Fruit fly (Drosophila melanogaster) whole organism, embryonic: ENCODE data around the gene Neu2.

Experiments
- Abd-B ChIP-seq: fragments of 200-800 bp; sonication (Bioruptor generic); optimal IDR thresholded peaks from 2 replicates; lab custom pipeline; 2018; ENCODE audit warnings: missing biosample characterization, mild to moderate bottlenecking, missing genetic modification characterization, moderate library complexity
- CG10267 ChIP-seq: fragments of 200-800 bp; sonication (Bioruptor generic); optimal IDR thresholded peaks from 2 replicates; lab custom pipeline; 2018; ENCODE audit warnings: missing biosample characterization, mild to moderate bottlenecking, missing genetic modification characterization, moderate library complexity
- CG10321 ChIP-seq: fragments of 200-800 bp; sonication (Bioruptor generic); IDR thresholded peaks from 2 replicates; pipeline ENCODE4 v1.3.6; 2022; ENCODE audit warnings: missing biosample characterization, missing genetic modification characterization
- CG12071 ChIP-seq: fragments of 200-800 bp; sonication (Bioruptor generic); optimal IDR thresholded peaks from 3 replicates; lab custom pipeline; 2018; ENCODE audit warnings: missing biosample characterization, mild to moderate bottlenecking, missing genetic modification characterization
- CG13287 ChIP-seq: fragments of 200-800 bp; sonication (Bioruptor generic); IDR thresholded peaks from 2 replicates; pipeline ENCODE4 v1.3.6; 2022; ENCODE audit warnings: missing biosample characterization, missing genetic modification characterization; ENCODE audit not compliant: partially characterized antibody
- CG1529 ChIP-seq: fragments of 200-800 bp; sonication (Bioruptor generic); optimal IDR thresholded peaks from 3 replicates; lab custom pipeline; 2018; ENCODE audit warnings: missing biosample characterization, missing genetic modification characterization
- CG17829 ChIP-seq: fragments of 200-800 bp; optimal IDR thresholded peaks from 2 replicates; lab custom pipeline; 2019; ENCODE audit warnings: missing biosample characterization, mild to moderate bottlenecking, missing genetic modification characterization, moderate library complexity
- CG2129 ChIP-seq: fragments of 200-800 bp; sonication (Bioruptor generic); IDR thresholded peaks from 2 replicates; pipeline ENCODE4 v1.3.6; 2022; ENCODE audit warnings: missing biosample characterization, missing genetic modification characterization; ENCODE audit not compliant: partially characterized antibody
- CG30020 ChIP-seq: fragments of 200-800 bp; optimal IDR thresholded peaks from 2 replicates; lab custom pipeline; 2019; ENCODE audit warnings: missing biosample characterization, mild to moderate bottlenecking, missing genetic modification characterization, moderate library complexity
- CG30403 ChIP-seq: fragments of 200-800 bp; sonication (Bioruptor generic); optimal IDR thresholded peaks from 3 replicates; lab custom pipeline; 2016; ENCODE audit warnings: missing biosample characterization, missing genetic modification characterization
- CG4617 ChIP-seq: fragments of 200-800 bp; sonication (Bioruptor generic); optimal IDR thresholded peaks from 3 replicates; lab custom pipeline; 2016; ENCODE audit warnings: missing biosample characterization, missing genetic modification characterization, borderline replicate concordance
- CG7271 ChIP-seq: fragments of 200-800 bp; sonication (Bioruptor generic); optimal IDR thresholded peaks from 2 replicates; lab custom pipeline; 2018; ENCODE audit warnings: missing biosample characterization, mild to moderate bottlenecking, missing genetic modification characterization, moderate library complexity
- CG7963 ChIP-seq: fragments of 200-800 bp; sonication (Bioruptor generic); IDR thresholded peaks from 3 replicates; pipeline ENCODE4 v1.3.6; 2022; ENCODE audit warnings: missing biosample characterization, missing genetic modification characterization; ENCODE audit not compliant: partially characterized antibody
- CG8281 ChIP-seq: fragments of 200-800 bp; sonication (Bioruptor generic); optimal IDR thresholded peaks from 2 replicates; lab custom pipeline; 2018; ENCODE audit warnings: missing biosample characterization, mild to moderate bottlenecking, missing genetic modification characterization, moderate library complexity
- CG8290 ChIP-seq, 3 experiments: fragments of 200-800 bp; sonication (Bioruptor generic); optimal IDR thresholded peaks; 2 replicates each; lab custom pipeline; 2016 to 2019; ENCODE audit warnings: missing biosample characterization in 3 of 3, missing genetic modification characterization in 3 of 3, mild to moderate bottlenecking in 2 of 3, moderate library complexity in 1 of 3
- D19A ChIP-seq: fragments of 200-800 bp; optimal IDR thresholded peaks from 3 replicates; lab custom pipeline; 2019; ENCODE audit warnings: missing biosample characterization, mild to moderate bottlenecking, missing genetic modification characterization, moderate library complexity
- D19B ChIP-seq: fragments of 200-800 bp; sonication (Bioruptor generic); optimal IDR thresholded peaks from 2 replicates; lab custom pipeline; 2017; ENCODE audit warnings: missing biosample characterization, mild to moderate bottlenecking, missing genetic modification characterization
- Dad ChIP-seq: fragments of 200-800 bp; sonication (Bioruptor generic); optimal IDR thresholded peaks from 3 replicates; lab custom pipeline; 2016; ENCODE audit warnings: missing biosample characterization, missing genetic modification characterization
- Deaf1 ChIP-seq: fragments of 200-800 bp; optimal IDR thresholded peaks from 3 replicates; lab custom pipeline; 2019; ENCODE audit warnings: missing biosample characterization, mild to moderate bottlenecking, missing genetic modification characterization, moderate library complexity
- HLH3B ChIP-seq: fragments of 200-800 bp; sonication (Bioruptor generic); IDR thresholded peaks from 2 replicates; pipeline ENCODE4 v1.3.6; 2022; ENCODE audit warnings: missing biosample characterization, missing genetic modification characterization
- MBD-R2 ChIP-seq: fragments of 200-800 bp; sonication (Bioruptor generic); IDR thresholded peaks from 2 replicates; pipeline ENCODE4 v1.3.6; 2022; ENCODE audit warnings: missing biosample characterization, missing genetic modification characterization
- MESR4 ChIP-seq: fragments of 200-800 bp; sonication (Bioruptor generic); optimal IDR thresholded peaks from 2 replicates; lab custom pipeline; 2018; ENCODE audit warnings: missing biosample characterization, mild to moderate bottlenecking, missing genetic modification characterization, moderate library complexity
- Mad ChIP-seq: fragments of 200-800 bp; sonication (Bioruptor generic); optimal IDR thresholded peaks from 2 replicates; lab custom pipeline; 2016; ENCODE audit warnings: missing biosample characterization, missing genetic modification characterization
- Med ChIP-seq: fragments of 200-800 bp; sonication (Bioruptor generic); peaks from one replicate; lab custom pipeline; 2016; ENCODE audit warnings: missing biosample characterization, missing genetic modification characterization, mild to moderate bottlenecking, inconsistent platforms, moderate library complexity
- NC2α ChIP-seq: fragments of 200-800 bp; sonication (Bioruptor generic); optimal IDR thresholded peaks from 2 replicates; lab custom pipeline; 2016; ENCODE audit warnings: missing biosample characterization, missing genetic modification characterization
- PHDP ChIP-seq: fragments of 200-800 bp; sonication (Bioruptor generic); optimal IDR thresholded peaks from 3 replicates; lab custom pipeline; 2018; ENCODE audit warnings: missing biosample characterization, mild to moderate bottlenecking, missing genetic modification characterization, moderate library complexity
- Scr ChIP-seq: fragments of 200-800 bp; sonication (Bioruptor generic); IDR thresholded peaks from 2 replicates; pipeline ENCODE4 v1.3.6; 2022; ENCODE audit warnings: missing biosample characterization, missing genetic modification characterization; ENCODE audit not compliant: partially characterized antibody
- Sox102F ChIP-seq: fragments of 200-800 bp; sonication (Bioruptor generic); optimal IDR thresholded peaks from 2 replicates; lab custom pipeline; 2018; ENCODE audit warnings: missing biosample characterization, mild to moderate bottlenecking, missing genetic modification characterization, moderate library complexity
- al ChIP-seq: fragments of 200-800 bp; sonication (Bioruptor generic); IDR thresholded peaks from 2 replicates; pipeline ENCODE4 v1.3.6; 2022; ENCODE audit warnings: missing biosample characterization, missing genetic modification characterization
- bigmax ChIP-seq: fragments of 200-800 bp; sonication (Bioruptor generic); optimal IDR thresholded peaks from 2 replicates; lab custom pipeline; 2018; ENCODE audit warnings: missing biosample characterization, mild to moderate bottlenecking, missing genetic modification characterization
- chif ChIP-seq, 2 experiments: fragments of 200-800 bp; sonication (Bioruptor generic); optimal IDR thresholded peaks; 3 replicates each; lab custom pipeline; 2016; ENCODE audit warnings: missing biosample characterization in 2 of 2, missing genetic modification characterization in 2 of 2
- chinmo ChIP-seq: fragments of 200-800 bp; sonication (Bioruptor generic); IDR thresholded peaks from 4 replicates; pipeline ENCODE4 v1.3.6; 2022; ENCODE audit warnings: missing biosample characterization, missing genetic modification characterization; ENCODE audit not compliant: partially characterized antibody
- en ChIP-seq: fragments of 200-800 bp; sonication (Bioruptor generic); optimal IDR thresholded peaks from 2 replicates; lab custom pipeline; 2016; ENCODE audit warnings: missing biosample characterization, missing genetic modification characterization
- ftz-f1 ChIP-seq: fragments of 200-800 bp; sonication (Bioruptor generic); optimal IDR thresholded peaks from 2 replicates; lab custom pipeline; 2016; ENCODE audit warnings: missing biosample characterization, missing genetic modification characterization
- gcm2 ChIP-seq: fragments of 200-800 bp; sonication (Bioruptor generic); optimal IDR thresholded peaks from 2 replicates; lab custom pipeline; 2016; ENCODE audit warnings: missing biosample characterization, missing genetic modification characterization
- ham ChIP-seq: fragments of 200-800 bp; sonication (Bioruptor generic); IDR thresholded peaks from 2 replicates; pipeline ENCODE4 v1.3.6; 2022; ENCODE audit warnings: missing biosample characterization, missing genetic modification characterization
- kah ChIP-seq: fragments of 200-800 bp; sonication (Bioruptor generic); optimal IDR thresholded peaks from 2 replicates; lab custom pipeline; 2018; ENCODE audit warnings: missing biosample characterization, mild to moderate bottlenecking, missing genetic modification characterization
- lbe ChIP-seq: fragments of 200-800 bp; sonication (Bioruptor generic); optimal IDR thresholded peaks from 2 replicates; lab custom pipeline; 2016; ENCODE audit warnings: missing biosample characterization, mild to moderate bottlenecking, missing genetic modification characterization
- oc ChIP-seq: fragments of 200-800 bp; sonication (Bioruptor generic); optimal IDR thresholded peaks from 2 replicates; lab custom pipeline; 2018; ENCODE audit warnings: missing biosample characterization, mild to moderate bottlenecking, missing genetic modification characterization, moderate library complexity
- pho ChIP-seq: fragments of 200-800 bp; sonication (Bioruptor generic); optimal IDR thresholded peaks from 2 replicates; lab custom pipeline; 2016; ENCODE audit warnings: missing biosample characterization, missing genetic modification characterization
- phol ChIP-seq: fragments of 200-800 bp; sonication (Bioruptor generic); optimal IDR thresholded peaks from 3 replicates; lab custom pipeline; 2018; ENCODE audit warnings: missing biosample characterization, mild to moderate bottlenecking, missing genetic modification characterization, moderate library complexity
- sisA ChIP-seq: fragments of 200-800 bp; sonication (Bioruptor generic); IDR thresholded peaks from 2 replicates; pipeline ENCODE4 v1.3.6; 2022; ENCODE audit warnings: missing biosample characterization, missing genetic modification characterization
- sr ChIP-seq: fragments of 200-800 bp; sonication (Bioruptor generic); IDR thresholded peaks from 3 replicates; pipeline ENCODE4 v1.3.6; 2022; ENCODE audit warnings: missing biosample characterization, missing genetic modification characterization
- stwl ChIP-seq: fragments of 200-800 bp; sonication (Bioruptor generic); optimal IDR thresholded peaks from 3 replicates; lab custom pipeline; 2018; ENCODE audit warnings: missing biosample characterization, mild to moderate bottlenecking, missing genetic modification characterization, moderate library complexity
- sug ChIP-seq: fragments of 200-800 bp; optimal IDR thresholded peaks from 2 replicates; lab custom pipeline; 2019; ENCODE audit warnings: missing biosample characterization, mild to moderate bottlenecking, missing genetic modification characterization, moderate library complexity
- tll ChIP-seq, 2 experiments: fragments of 200-800 bp in 1 of 2; fragments of >200 bp in 1 of 2; sonication (Bioruptor generic) in 1 of 2; optimal IDR thresholded peaks; 2 replicates each; lab custom pipeline; 2017 to 2019; ENCODE audit warnings: missing biosample characterization in 2 of 2, missing genetic modification characterization in 2 of 2, mild to moderate bottlenecking in 1 of 2, moderate library complexity in 1 of 2
- tna ChIP-seq: fragments of 200-800 bp; sonication (Bioruptor generic); IDR thresholded peaks from 2 replicates; pipeline ENCODE4 v1.3.6; 2022; ENCODE audit warnings: missing biosample characterization, missing genetic modification characterization; ENCODE audit not compliant: partially characterized antibody
- trem ChIP-seq: fragments of 200-800 bp; optimal IDR thresholded peaks from 3 replicates; lab custom pipeline; 2019; ENCODE audit warnings: missing biosample characterization, mild to moderate bottlenecking, missing genetic modification characterization, moderate library complexity
- wek ChIP-seq: fragments of 200-800 bp; sonication (Bioruptor generic); optimal IDR thresholded peaks from 3 replicates; lab custom pipeline; 2018; ENCODE audit warnings: missing biosample characterization, mild to moderate bottlenecking, missing genetic modification characterization, moderate library complexity

The Neu2 gene

dm6 chr3L:21496502-21496864 is 6.1 kb upstream of the Neu2 start (continued):
- TF ChIP-seq Sox102F (GFP tag; lab: Kevin White, UChicago) = no peak
- no peak for TF ChIP-seq Abd-B (GFP tag; lab: Kevin White, UChicago)
- no peak for TF ChIP-seq en
- TF ChIP-seq D19A (tag; lab: Kevin White, UChicago) = no peak
- no peak for TF ChIP-seq CG7271
- no peak for TF ChIP-seq Mad (GFP tag; lab: Kevin White, UChicago)
- TF ChIP-seq CG7963 = peak; percentile 48; the same call in 1 of the 3 replicates
- no peak for TF ChIP-seq HLH3B (GFP tag; lab: Robert Waterston, UW)
- no peak for TF ChIP-seq chif (GFP tag; optimal IDR thresholded peaks at IDR 0.05; lab: Kevin White, UChicago)
- peak; percentile 74; the same call in 2 of the 4 replicates for TF ChIP-seq chinmo (GFP tag; lab: Robert Waterston, UW)
- TF ChIP-seq NC2α (GFP tag; lab: Kevin White, UChicago) = no peak
- TF ChIP-seq pho (GFP tag; lab: Kevin White, UChicago) = no peak
- TF ChIP-seq al (GFP tag; lab: Robert Waterston, UW) = no peak
- TF ChIP-seq tll (GFP tag; optimal IDR thresholded peaks at IDR 0.05; lab: Kevin White, UChicago) = no peak
- TF ChIP-seq MESR4 (GFP tag; lab: Kevin White, UChicago) = no peak
- peak; percentile 95 for TF ChIP-seq ftz-f1
- no peak for TF ChIP-seq kah
- TF ChIP-seq bigmax (GFP tag; lab: Kevin White, UChicago) = no peak
- no peak for TF ChIP-seq CG30403 (GFP tag; lab: Kevin White, UChicago)
- no peak for TF ChIP-seq wek (GFP tag; lab: Kevin White, UChicago)
- TF ChIP-seq lbe (GFP tag; lab: Kevin White, UChicago) = no peak
- TF ChIP-seq Med (GFP tag; lab: Kevin White, UChicago) = peak; percentile 71
- TF ChIP-seq Dad (GFP tag; lab: Kevin White, UChicago) = no peak
- no peak for TF ChIP-seq ham (GFP tag; lab: Robert Waterston, UW)
- TF ChIP-seq sr = no peak
- TF ChIP-seq CG12071 (GFP tag; lab: Kevin White, UChicago) = no peak
- peak; percentile 52; the same call in 1 of the 2 replicates for TF ChIP-seq tna (GFP tag; lab: Robert Waterston, UW)
- no peak for TF ChIP-seq sisA (GFP tag; lab: Robert Waterston, UW)
- no peak for TF ChIP-seq Deaf1

- no peak for TF ChIP-seq sug (tag; lab: Kevin White, UChicago)
- TF ChIP-seq gcm2 (GFP tag; lab: Kevin White, UChicago) = no peak
- TF ChIP-seq CG13287 (GFP tag; lab: Robert Waterston, UW) = peak; percentile 26; the same call in 1 of the 2 replicates
- TF ChIP-seq PHDP (tag; lab: Kevin White, UChicago) = no peak
- peak; percentile 14 for TF ChIP-seq CG17829 (tag; lab: Kevin White, UChicago)
- TF ChIP-seq trem (tag; lab: Kevin White, UChicago) = peak; percentile 47
- no peak for TF ChIP-seq CG10321 (GFP tag; lab: Robert Waterston, UW)
- TF ChIP-seq Scr (GFP tag; lab: Robert Waterston, UW) = 0 out of 2 replicates have a peak, but pooled peaks have one; percentile 12
- TF ChIP-seq D19B (GFP tag; lab: Kevin White, UChicago) = no peak
- peak; percentile 64 for TF ChIP-seq CG4617
- TF ChIP-seq CG1529 = no peak
- peak; percentile 45; the same call in 1 of the 2 replicates for TF ChIP-seq MBD-R2 (GFP tag; lab: Robert Waterston, UW)
- TF ChIP-seq CG30020 (tag; lab: Kevin White, UChicago) = no peak
- TF ChIP-seq CG8281 (tag; lab: Kevin White, UChicago) = no peak
- TF ChIP-seq stwl (tag; lab: Kevin White, UChicago) = peak; percentile 72
- TF ChIP-seq phol (tag; lab: Kevin White, UChicago) = peak; percentile 9
- no peak for TF ChIP-seq oc
- TF ChIP-seq CG10267 = peak; percentile 8
- peak; percentile 13 for TF ChIP-seq CG8290 (GFP tag; optimal IDR thresholded peaks at IDR 0.05; lab: Kevin White, UChicago)
- no peak for TF ChIP-seq CG8290 (tag; optimal IDR thresholded peaks at IDR 0.05; lab: Kevin White, UChicago)
- TF ChIP-seq CG2129 (GFP tag; lab: Robert Waterston, UW) = no peak
These were observed 2.4 kb upstream of the Neu2 start, which contains the start of the genes CG7202 and CG7519 for dm6 chr3L:21492723-21493316. Gene CG7202 (minus strand): TSS chr3L:21492773. Gene CG7519 (plus strand): TSS chr3L:21493083.
